Fruit fly (Drosophila melanogaster) whole organism, embryonic: ENCODE data around the gene Usp10.

Source experiments
- Ada2b ChIP-seq: fragments of 200-800 bp; sonication (Bioruptor generic); IDR thresholded peaks from 2 replicates; pipeline ENCODE4 v1.3.6; 2022; ENCODE audit warnings: missing biosample characterization, missing genetic modification characterization
- Atf-2 ChIP-seq: fragments of 200-800 bp; sonication (Bioruptor generic); optimal IDR thresholded peaks from 2 replicates; lab custom pipeline; 2016; ENCODE audit warnings: missing biosample characterization, missing genetic modification characterization
- CG10462 ChIP-seq: fragments of 200-800 bp; sonication (Bioruptor generic); optimal IDR thresholded peaks from 2 replicates; lab custom pipeline; 2016; ENCODE audit warnings: missing biosample characterization, missing genetic modification characterization
- CG15269 ChIP-seq: fragments of 200-800 bp; sonication (Bioruptor generic); optimal IDR thresholded peaks from 2 replicates; lab custom pipeline; 2018; ENCODE audit warnings: missing biosample characterization, mild to moderate bottlenecking, missing genetic modification characterization, moderate library complexity
- CG1529 ChIP-seq: fragments of 200-800 bp; sonication (Bioruptor generic); optimal IDR thresholded peaks from 3 replicates; lab custom pipeline; 2018; ENCODE audit warnings: missing biosample characterization, missing genetic modification characterization
- CG15601 ChIP-seq: fragments of 200-800 bp; sonication (Bioruptor generic); optimal IDR thresholded peaks from 3 replicates; lab custom pipeline; 2019; ENCODE audit warnings: missing biosample characterization, mild to moderate bottlenecking, missing genetic modification characterization, moderate library complexity
- CG1602 ChIP-seq: fragments of 200-800 bp; sonication (Bioruptor generic); optimal IDR thresholded peaks from 3 replicates; lab custom pipeline; 2016; ENCODE audit warnings: missing biosample characterization, missing genetic modification characterization
- CG18011 ChIP-seq: fragments of 200-800 bp; sonication (Bioruptor generic); optimal IDR thresholded peaks from 2 replicates; lab custom pipeline; 2017; ENCODE audit warnings: missing biosample characterization, missing genetic modification characterization, mild to moderate bottlenecking, moderate library complexity, missing genotype
- CG33557 ChIP-seq: fragments of 200-800 bp; sonication (Bioruptor generic); optimal IDR thresholded peaks from 2 replicates; lab custom pipeline; 2019; ENCODE audit warnings: missing biosample characterization, mild to moderate bottlenecking, missing genetic modification characterization, moderate library complexity
- CG3847 ChIP-seq: fragments of 200-800 bp; sonication (Bioruptor generic); IDR thresholded peaks from 2 replicates; pipeline ENCODE4 v1.3.6; 2022; ENCODE audit warnings: missing biosample characterization, missing genetic modification characterization
- CG4854 ChIP-seq: fragments of 200-800 bp; sonication (Bioruptor generic); optimal IDR thresholded peaks from 2 replicates; lab custom pipeline; 2016; ENCODE audit warnings: missing biosample characterization, missing genetic modification characterization, inconsistent platforms
- CG5953 ChIP-seq: fragments of 200-800 bp; sonication (Bioruptor generic); IDR thresholded peaks from 2 replicates; pipeline ENCODE4 v1.3.6; 2022; ENCODE audit warnings: missing biosample characterization, missing genetic modification characterization
- CG6791 ChIP-seq: fragments of 200-800 bp; sonication (Bioruptor generic); IDR thresholded peaks from 3 replicates; pipeline ENCODE4 v1.3.6; 2022; ENCODE audit warnings: missing biosample characterization, missing genetic modification characterization; ENCODE audit not compliant: partially characterized antibody
- CG7357 ChIP-seq: fragments of 200-800 bp; sonication (Bioruptor generic); IDR thresholded peaks from 3 replicates; pipeline ENCODE4 v1.3.6; 2022; ENCODE audit warnings: missing biosample characterization, missing genetic modification characterization
- CG7556 ChIP-seq: fragments of 200-800 bp; sonication (Bioruptor generic); optimal IDR thresholded peaks from 2 replicates; lab custom pipeline; 2017; ENCODE audit warnings: missing biosample characterization, mild to moderate bottlenecking, missing genetic modification characterization
- Deaf1 ChIP-seq: fragments of 200-800 bp; optimal IDR thresholded peaks from 3 replicates; lab custom pipeline; 2019; ENCODE audit warnings: missing biosample characterization, mild to moderate bottlenecking, missing genetic modification characterization, moderate library complexity
- E2f1 ChIP-seq: fragments of 200-800 bp; sonication (Bioruptor generic); IDR thresholded peaks from 2 replicates; pipeline ENCODE4 v1.3.6; 2022; ENCODE audit warnings: missing biosample characterization, missing genetic modification characterization
- Hand ChIP-seq: fragments of 200-800 bp; sonication (Bioruptor generic); optimal IDR thresholded peaks from 2 replicates; lab custom pipeline; 2017; ENCODE audit warnings: mild to moderate bottlenecking, missing biosample characterization, missing genetic modification reagents, missing genetic modification characterization
- Hey ChIP-seq: fragments of 200-800 bp; sonication (Bioruptor generic); optimal IDR thresholded peaks from 3 replicates; lab custom pipeline; 2018; ENCODE audit warnings: missing biosample characterization, mild to moderate bottlenecking, missing genetic modification characterization
- Lhr ChIP-seq: fragments of 200-800 bp; sonication (Bioruptor generic); optimal IDR thresholded peaks from 3 replicates; lab custom pipeline; 2017; ENCODE audit warnings: mild to moderate bottlenecking, missing biosample characterization, missing genetic modification reagents, missing genetic modification characterization
- MESR4 ChIP-seq: fragments of 200-800 bp; sonication (Bioruptor generic); optimal IDR thresholded peaks from 2 replicates; lab custom pipeline; 2018; ENCODE audit warnings: missing biosample characterization, mild to moderate bottlenecking, missing genetic modification characterization, moderate library complexity
- MTF-1 ChIP-seq: fragments of 200-800 bp; sonication (Bioruptor generic); optimal IDR thresholded peaks from 2 replicates; lab custom pipeline; 2018; ENCODE audit warnings: missing biosample characterization, mild to moderate bottlenecking, missing genetic modification characterization, borderline replicate concordance
- Myb ChIP-seq: fragments of 200-800 bp; sonication (Bioruptor generic); optimal IDR thresholded peaks from 2 replicates; lab custom pipeline; 2016; ENCODE audit warnings: missing biosample characterization, missing genetic modification characterization
- NFAT ChIP-seq: fragments of 200-800 bp; sonication (Bioruptor generic); IDR thresholded peaks from 2 replicates; pipeline ENCODE4 v1.3.6; 2022; ENCODE audit warnings: missing biosample characterization, missing genetic modification characterization
- Oaz ChIP-seq: fragments of 200-800 bp; sonication (Bioruptor generic); IDR thresholded peaks from 2 replicates; pipeline ENCODE4 v1.3.6; 2022; ENCODE audit warnings: missing biosample characterization, missing genetic modification characterization
- Trl ChIP-seq, 3 experiments: fragments of >200 bp in 2 of 3; fragments of 200-800 bp in 1 of 3; sonication (Bioruptor generic) in 1 of 3; optimal IDR thresholded peaks; 2 replicates in 1 of 3; 3 replicates in 2 of 3; lab custom pipeline; 2016 to 2017; ENCODE audit warnings: missing biosample characterization in 1 of 3, missing genetic modification characterization in 1 of 3
- amos ChIP-seq: fragments of 200-800 bp; sonication (Bioruptor generic); IDR thresholded peaks from 2 replicates; pipeline ENCODE4 v1.3.6; 2022; ENCODE audit warnings: missing biosample characterization, missing genetic modification characterization; ENCODE audit not compliant: partially characterized antibody
- aop ChIP-seq: fragments of 200-800 bp; sonication (Bioruptor generic); IDR thresholded peaks from 2 replicates; pipeline ENCODE4 v1.3.6; 2022; ENCODE audit warnings: missing biosample characterization, missing genetic modification characterization
- bcd ChIP-seq: fragments of 200-800 bp; sonication (Bioruptor generic); optimal IDR thresholded peaks from 2 replicates; lab custom pipeline; 2017; ENCODE audit warnings: missing biosample characterization, mild to moderate bottlenecking, missing genetic modification characterization
- br ChIP-seq: fragments of >200 bp; optimal IDR thresholded peaks from 2 replicates; lab custom pipeline; 2017
- chm ChIP-seq: fragments of 200-800 bp; sonication (Bioruptor generic); IDR thresholded peaks from 2 replicates; pipeline ENCODE4 v1.3.6; 2022; ENCODE audit warnings: missing biosample characterization, missing genetic modification characterization
- emc ChIP-seq: fragments of 200-800 bp; sonication (Bioruptor generic); optimal IDR thresholded peaks from 2 replicates; lab custom pipeline; 2016; ENCODE audit warnings: missing biosample characterization, missing genetic modification characterization
- ewg ChIP-seq: fragments of 200-800 bp; sonication (Bioruptor generic); optimal IDR thresholded peaks from 3 replicates; lab custom pipeline; 2017; ENCODE audit warnings: mild to moderate bottlenecking, missing biosample characterization, missing genetic modification reagents, missing genetic modification characterization
- fd64A ChIP-seq: fragments of 200-800 bp; sonication (Bioruptor generic); optimal IDR thresholded peaks from 3 replicates; lab custom pipeline; 2018; ENCODE audit warnings: missing biosample characterization, mild to moderate bottlenecking, missing genetic modification characterization
- gfzf ChIP-seq: fragments of 200-800 bp; sonication (Bioruptor generic); optimal IDR thresholded peaks from 2 replicates; lab custom pipeline; 2016; ENCODE audit warnings: missing biosample characterization, mild to moderate bottlenecking, missing genetic modification characterization, moderate library complexity
- lilli ChIP-seq: fragments of 200-800 bp; sonication (Bioruptor generic); optimal IDR thresholded peaks from 3 replicates; lab custom pipeline; 2016; ENCODE audit warnings: missing biosample characterization, missing genetic modification characterization
- pan ChIP-seq, 4 experiments: fragments of >200 bp in 3 of 4; fragments of 200-800 bp in 1 of 4; sonication (Bioruptor generic) in 1 of 4; optimal IDR thresholded peaks in 3 of 4; IDR thresholded peaks in 1 of 4; 2 replicates each; pipeline versions ENCODE4 v1.3.6 to Lab custom; 2017 to 2022; ENCODE audit warnings: missing biosample characterization in 2 of 4, missing genetic modification characterization in 2 of 4, mixed read lengths in 1 of 4
- pita ChIP-seq: fragments of 200-800 bp; sonication (Bioruptor generic); optimal IDR thresholded peaks from 2 replicates; lab custom pipeline; 2017; ENCODE audit warnings: missing biosample characterization, mild to moderate bottlenecking, missing genetic modification characterization
- pnt ChIP-seq: fragments of 200-800 bp; sonication (Bioruptor generic); optimal IDR thresholded peaks from 3 replicates; lab custom pipeline; 2016; ENCODE audit warnings: missing biosample characterization, missing genetic modification characterization
- pzg ChIP-seq: fragments of 200-800 bp; sonication (Bioruptor generic); optimal IDR thresholded peaks from 3 replicates; lab custom pipeline; 2018; ENCODE audit warnings: missing biosample characterization, mild to moderate bottlenecking, missing genetic modification characterization, moderate library complexity
- row ChIP-seq: fragments of 200-800 bp; sonication (Bioruptor generic); IDR thresholded peaks from 3 replicates; pipeline ENCODE4 v1.3.6; 2022; ENCODE audit warnings: missing biosample characterization, missing genetic modification characterization
- salm ChIP-seq: fragments of 200-800 bp; sonication (Bioruptor generic); optimal IDR thresholded peaks from 2 replicates; lab custom pipeline; 2018; ENCODE audit warnings: missing biosample characterization, mild to moderate bottlenecking, missing genetic modification characterization
- schlank ChIP-seq: fragments of 200-800 bp; sonication (Bioruptor generic); optimal IDR thresholded peaks from 2 replicates; lab custom pipeline; 2018; ENCODE audit warnings: missing biosample characterization, mild to moderate bottlenecking, missing genetic modification characterization
- sd ChIP-seq: fragments of 200-800 bp; sonication (Bioruptor generic); optimal IDR thresholded peaks from 3 replicates; lab custom pipeline; 2018; ENCODE audit warnings: missing biosample characterization, mild to moderate bottlenecking, missing genetic modification characterization, moderate library complexity
- sim ChIP-seq: fragments of 200-800 bp; sonication (Bioruptor generic); IDR thresholded peaks from 2 replicates; pipeline ENCODE4 v1.3.6; 2022; ENCODE audit warnings: missing biosample characterization, missing genetic modification characterization
- sob ChIP-seq: fragments of 200-800 bp; sonication (Bioruptor generic); IDR thresholded peaks from 2 replicates; pipeline ENCODE4 v1.3.6; 2022; ENCODE audit warnings: missing biosample characterization, missing genetic modification characterization
- stc ChIP-seq: fragments of 200-800 bp; sonication (Bioruptor generic); IDR thresholded peaks from 2 replicates; pipeline ENCODE4 v1.3.6; 2022; ENCODE audit warnings: missing biosample characterization, missing genetic modification characterization
- usp ChIP-seq: fragments of >200 bp; optimal IDR thresholded peaks from 2 replicates; lab custom pipeline; 2017; ENCODE audit warnings: missing biosample characterization, missing genetic modification characterization
- zen2 ChIP-seq: fragments of 200-800 bp; sonication (Bioruptor generic); IDR thresholded peaks from 3 replicates; pipeline ENCODE4 v1.3.6; 2022; ENCODE audit warnings: missing biosample characterization, missing genetic modification characterization; ENCODE audit not compliant: partially characterized antibody
- zfh1 ChIP-seq: fragments of 200-800 bp; sonication (Bioruptor generic); IDR thresholded peaks from 3 replicates; pipeline ENCODE4 v1.3.6; 2022; ENCODE audit warnings: missing biosample characterization, missing genetic modification characterization

Gene Usp10

DNA sequence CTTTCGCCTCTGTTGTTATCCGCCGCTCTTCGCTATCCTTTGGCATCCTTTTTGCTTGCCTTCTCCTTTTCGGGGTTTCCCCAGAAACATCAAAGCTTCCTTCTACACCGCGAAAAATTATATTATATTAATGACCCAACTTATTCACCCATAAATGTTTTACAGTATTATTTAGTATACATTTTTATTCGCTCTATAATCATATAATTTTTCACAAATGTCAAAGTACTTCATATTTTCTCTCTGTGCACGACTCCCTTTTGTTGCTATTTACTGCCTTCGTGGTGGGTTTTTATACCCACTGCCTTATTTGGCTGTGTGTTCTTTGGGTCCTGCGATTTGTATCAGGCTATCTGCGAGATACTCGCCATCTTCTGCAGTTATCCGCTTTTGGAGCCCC is 45.5 kb downstream of the Usp10 start (continued):
- no peak for TF ChIP-seq CG6791 (GFP tag; lab: Robert Waterston, UW)
- TF ChIP-seq CG10462 (GFP tag; lab: Kevin White, UChicago) = no peak
- TF ChIP-seq MESR4 (GFP tag; lab: Kevin White, UChicago) = no peak
- no peak for TF ChIP-seq CG1529
- no peak for TF ChIP-seq Atf-2
- no peak for TF ChIP-seq CG18011
- TF ChIP-seq NFAT = no peak
- TF ChIP-seq pzg (GFP tag; lab: Kevin White, UChicago) = no peak
- no peak for TF ChIP-seq sim (GFP tag; lab: Robert Waterston, UW)
- no peak for TF ChIP-seq salm (tag; lab: Kevin White, UChicago)
- TF ChIP-seq row (GFP tag; lab: Robert Waterston, UW) = peak; percentile 65
- TF ChIP-seq Trl (optimal IDR thresholded peaks at IDR 0.05; lab: Kevin White, UChicago) = no peak
- no peak for TF ChIP-seq Trl (GFP tag; optimal IDR thresholded peaks at IDR 0.05; lab: Kevin White, UChicago)
- TF ChIP-seq Hey (tag; lab: Kevin White, UChicago) = no peak
- TF ChIP-seq br = no peak
- TF ChIP-seq CG7357 (GFP tag; lab: Robert Waterston, UW) = no peak
- TF ChIP-seq CG4854 (GFP tag; lab: Kevin White, UChicago) = no peak
- TF ChIP-seq zen2 (GFP tag; lab: Robert Waterston, UW) = no peak
- peak; percentile 37 for TF ChIP-seq CG7556
- no peak for TF ChIP-seq Oaz (GFP tag; lab: Robert Waterston, UW)
- TF ChIP-seq CG15269 (tag; lab: Kevin White, UChicago) = peak; percentile 52
- no peak for TF ChIP-seq chm (GFP tag; lab: Robert Waterston, UW)
- peak; percentile 6; the same call in 1 of the 2 replicates for TF ChIP-seq CG3847 (GFP tag; lab: Robert Waterston, UW)
- TF ChIP-seq Ada2b (GFP tag; lab: Robert Waterston, UW) = 0 out of 2 replicates have a peak, but pooled peaks have one; percentile 3
- no peak for TF ChIP-seq emc
- TF ChIP-seq lilli = peak; percentile 20
- TF ChIP-seq fd64A = no peak
- peak; percentile 60 for TF ChIP-seq Hand (GFP tag; lab: Kevin White, UChicago)
- TF ChIP-seq sob (GFP tag; lab: Robert Waterston, UW) = 0 out of 2 replicates have a peak, but pooled peaks have one; percentile 22
- no peak for TF ChIP-seq pan (optimal IDR thresholded peaks at IDR 0.05; lab: Kevin White, UChicago)
- TF ChIP-seq pan (GFP tag; optimal IDR thresholded peaks at IDR 0.05 in 1 of 2, IDR thresholded peaks at IDR 0.05 in 1 of 2) = no peak
- TF ChIP-seq schlank (tag; lab: Kevin White, UChicago) = no peak
- no peak for TF ChIP-seq Lhr (GFP tag; lab: Kevin White, UChicago)
- no peak for TF ChIP-seq aop (GFP tag; lab: Robert Waterston, UW)
- no peak for TF ChIP-seq amos (GFP tag; lab: Robert Waterston, UW)
- TF ChIP-seq CG5953 (GFP tag; lab: Robert Waterston, UW) = 0 out of 2 replicates have a peak, but pooled peaks have one; percentile 25
- 0 out of 3 replicates have a peak, but pooled peaks have one; percentile 14 for TF ChIP-seq zfh1 (GFP tag; lab: Robert Waterston, UW)
- TF ChIP-seq gfzf (GFP tag; lab: Kevin White, UChicago) = no peak
- TF ChIP-seq pita (GFP tag; lab: Kevin White, UChicago) = no peak
- TF ChIP-seq CG15601 = no peak
- peak; percentile 9 for TF ChIP-seq Deaf1 (tag; lab: Kevin White, UChicago)
- TF ChIP-seq bcd (GFP tag; lab: Kevin White, UChicago) = peak; percentile 17
- no peak for TF ChIP-seq pnt
- no peak for TF ChIP-seq CG1602 (GFP tag; lab: Kevin White, UChicago)
- TF ChIP-seq stc (GFP tag; lab: Robert Waterston, UW) = 0 out of 2 replicates have a peak, but pooled peaks have one; percentile 23
- no peak for TF ChIP-seq Myb
- no peak for TF ChIP-seq sd (tag; lab: Kevin White, UChicago)
- peak; percentile 14; the same call in 1 of the 2 replicates for TF ChIP-seq E2f1 (GFP tag; lab: Robert Waterston, UW)
- TF ChIP-seq MTF-1 (GFP tag; lab: Kevin White, UChicago) = no peak
- TF ChIP-seq ewg (GFP tag; lab: Kevin White, UChicago) = no peak
- TF ChIP-seq CG33557 (GFP tag; lab: Kevin White, UChicago) = no peak
- no peak for TF ChIP-seq usp (GFP tag; lab: Kevin White, UChicago)
